Worm (Caenorhabditis elegans) whole organism, L3 larva: ENCODE data around the gene dhhc-1.
A peak's percentile ranks its signal among the peaks of the same experiment; 100 is the strongest.

Source experiments
- ama-1 ChIP-seq: fragments of 150-350 bp; optimal IDR thresholded peaks from 2 replicates; lab custom pipeline; 2018
- elt-2 ChIP-seq: sonication (generic microtip); optimal IDR thresholded peaks from 2 replicates; lab custom pipeline; 2016; ENCODE audit warnings: missing genetic modification reagents, mild to moderate bottlenecking, missing genetic modification characterization, missing compliant biosample characterization
- elt-3 ChIP-seq, 3 experiments: fragments of 150-350 bp in 1 of 3; sonication (generic microtip) in 2 of 3; optimal IDR thresholded peaks; 2 replicates in 2 of 3; 4 replicates in 1 of 3; lab custom pipeline; 2014 to 2017; ENCODE audit warnings: missing biosample characterization in 3 of 3, missing genetic modification characterization in 3 of 3
- fkh-2 ChIP-seq: fragments of 150-350 bp; optimal IDR thresholded peaks from 2 replicates; lab custom pipeline; 2014; ENCODE audit warnings: missing biosample characterization, missing genetic modification reagents, missing genetic modification characterization
- mdl-1 ChIP-seq: fragments of 150-350 bp; optimal IDR thresholded peaks from 2 replicates; lab custom pipeline; 2014; ENCODE audit warnings: missing biosample characterization, missing genetic modification characterization
- nhr-237 ChIP-seq: fragments of 150-350 bp; optimal IDR thresholded peaks from 2 replicates; lab custom pipeline; 2014; ENCODE audit warnings: missing biosample characterization, missing genetic modification characterization
- nhr-25 ChIP-seq: sonication (generic microtip); optimal IDR thresholded peaks from 2 replicates; lab custom pipeline; 2017; ENCODE audit warnings: missing biosample characterization, missing genetic modification characterization
- pha-4 ChIP-seq: fragments of 150-350 bp; optimal IDR thresholded peaks from 2 replicates; lab custom pipeline; 2014; ENCODE audit warnings: missing biosample characterization, missing genetic modification reagents, missing genetic modification characterization
- skn-1 ChIP-seq: fragments of 150-350 bp; optimal IDR thresholded peaks from 2 replicates; lab custom pipeline; 2014; ENCODE audit warnings: missing biosample characterization, missing genetic modification characterization
- unc-39 ChIP-seq: sonication (generic microtip); optimal IDR thresholded peaks from 4 replicates; lab custom pipeline; 2017; ENCODE audit warnings: missing biosample characterization, missing genetic modification characterization
- unc-62 ChIP-seq: fragments of 150-350 bp; sonication (generic microtip); optimal IDR thresholded peaks from 4 replicates; lab custom pipeline; 2014; ENCODE audit warnings: missing biosample characterization, missing genetic modification reagents, missing genetic modification characterization
- zag-1 ChIP-seq: fragments of 150-350 bp; optimal IDR thresholded peaks from 2 replicates; lab custom pipeline; 2014; ENCODE audit warnings: missing biosample characterization, missing genetic modification characterization

ce11 chrX:15050006-15050405 is 50.2 kb downstream of the dhhc-1 start:
- TF ChIP-seq pha-4 (tag; lab: Kevin White, UChicago) (peak; percentile 58), unc-62 (GFP tag; lab: Kevin White, UChicago) (no peak), mdl-1 (no peak), nhr-25 (tag; lab: Kevin White, UChicago) (no peak), nhr-237 (no peak), fkh-2 (no peak), unc-39 (tag; lab: Kevin White, UChicago) (no peak), ama-1 (no peak), elt-3 (tag; optimal IDR thresholded peaks at IDR 0.05; lab: Kevin White, UChicago) (no peak), elt-2 (tag; lab: Kevin White, UChicago) (peak; percentile 4), zag-1 (tag; lab: Kevin White, UChicago) (no peak), skn-1 (tag; lab: Kevin White, UChicago) (no peak)
